Fruit fly (Drosophila melanogaster) whole organism, embryonic: ENCODE data around the gene Nup358.

Experiments used
- Abd-B ChIP-seq: fragments of 200-800 bp; sonication (Bioruptor generic); optimal IDR thresholded peaks from 2 replicates; lab custom pipeline; 2018; ENCODE audit warnings: missing biosample characterization, mild to moderate bottlenecking, missing genetic modification characterization, moderate library complexity
- B-H1 ChIP-seq: fragments of 200-800 bp; sonication (Bioruptor generic); IDR thresholded peaks from 3 replicates; pipeline ENCODE4 v1.3.6; 2022; ENCODE audit warnings: missing biosample characterization, missing genetic modification characterization
- CG10209 ChIP-seq: fragments of 200-800 bp; sonication (Bioruptor generic); optimal IDR thresholded peaks from 3 replicates; lab custom pipeline; 2017; ENCODE audit warnings: missing biosample characterization, mild to moderate bottlenecking, missing genetic modification characterization, missing genetic modification reagents
- CG11695 ChIP-seq: fragments of 200-800 bp; sonication (Bioruptor generic); IDR thresholded peaks from 3 replicates; pipeline ENCODE4 v1.3.6; 2022; ENCODE audit warnings: missing biosample characterization, missing genetic modification characterization
- CG12071 ChIP-seq: fragments of 200-800 bp; sonication (Bioruptor generic); optimal IDR thresholded peaks from 3 replicates; lab custom pipeline; 2018; ENCODE audit warnings: missing biosample characterization, mild to moderate bottlenecking, missing genetic modification characterization
- CG12299 ChIP-seq: fragments of 200-800 bp; sonication (Bioruptor generic); optimal IDR thresholded peaks from 2 replicates; lab custom pipeline; 2018; ENCODE audit warnings: missing biosample characterization, mild to moderate bottlenecking, missing genetic modification characterization
- CG12391 ChIP-seq: fragments of 200-800 bp; sonication (Bioruptor generic); optimal IDR thresholded peaks from 3 replicates; lab custom pipeline; 2018; ENCODE audit warnings: missing biosample characterization, mild to moderate bottlenecking, missing genetic modification characterization, moderate library complexity
- CG1792 ChIP-seq: fragments of 200-800 bp; sonication (Bioruptor generic); optimal IDR thresholded peaks from 2 replicates; lab custom pipeline; 2016; ENCODE audit warnings: missing biosample characterization, missing genetic modification characterization
- CG2116 ChIP-seq: fragments of 200-800 bp; sonication (Bioruptor generic); optimal IDR thresholded peaks from 3 replicates; lab custom pipeline; 2018; ENCODE audit warnings: missing biosample characterization, mild to moderate bottlenecking, missing genetic modification characterization
- CG2120 ChIP-seq: fragments of 200-800 bp; sonication (Bioruptor generic); optimal IDR thresholded peaks from 3 replicates; lab custom pipeline; 2016; ENCODE audit warnings: missing biosample characterization, missing genetic modification characterization
- CG30403 ChIP-seq: fragments of 200-800 bp; sonication (Bioruptor generic); optimal IDR thresholded peaks from 3 replicates; lab custom pipeline; 2016; ENCODE audit warnings: missing biosample characterization, missing genetic modification characterization
- CG3281 ChIP-seq: fragments of 200-800 bp; sonication (Bioruptor generic); optimal IDR thresholded peaks from 3 replicates; lab custom pipeline; 2017; ENCODE audit warnings: missing biosample characterization, mild to moderate bottlenecking, missing genetic modification characterization
- CG3838 ChIP-seq: fragments of 200-800 bp; sonication (Bioruptor generic); optimal IDR thresholded peaks from 3 replicates; lab custom pipeline; 2016; ENCODE audit warnings: missing biosample characterization, missing genetic modification characterization
- CG42726 ChIP-seq: fragments of 200-800 bp; sonication (Bioruptor generic); IDR thresholded peaks from 2 replicates; pipeline ENCODE4 v1.3.6; 2022; ENCODE audit warnings: missing biosample characterization, missing genetic modification characterization; ENCODE audit not compliant: partially characterized antibody
- CG4820 ChIP-seq: fragments of 200-800 bp; sonication (Bioruptor generic); optimal IDR thresholded peaks from 3 replicates; lab custom pipeline; 2016; ENCODE audit warnings: missing biosample characterization, missing genetic modification characterization
- CG5953 ChIP-seq: fragments of 200-800 bp; sonication (Bioruptor generic); IDR thresholded peaks from 2 replicates; pipeline ENCODE4 v1.3.6; 2022; ENCODE audit warnings: missing biosample characterization, missing genetic modification characterization
- CG6254 ChIP-seq: fragments of 200-800 bp; sonication (Bioruptor generic); optimal IDR thresholded peaks from 3 replicates; lab custom pipeline; 2017; ENCODE audit warnings: mild to moderate bottlenecking, missing biosample characterization, missing genetic modification reagents, missing genetic modification characterization
- CG7745 ChIP-seq: fragments of 200-800 bp; sonication (Bioruptor generic); optimal IDR thresholded peaks from 2 replicates; lab custom pipeline; 2018; ENCODE audit warnings: missing biosample characterization, mild to moderate bottlenecking, missing genetic modification characterization, moderate library complexity
- CG7987 ChIP-seq: fragments of 200-800 bp; sonication (Bioruptor generic); optimal IDR thresholded peaks from 2 replicates; lab custom pipeline; 2018; ENCODE audit warnings: missing biosample characterization, mild to moderate bottlenecking, missing genetic modification characterization, moderate library complexity
- CG9215 ChIP-seq: fragments of 200-800 bp; sonication (Bioruptor generic); IDR thresholded peaks from 2 replicates; pipeline ENCODE4 v1.3.6; 2022; ENCODE audit warnings: missing biosample characterization, missing genetic modification characterization
- CG9797 ChIP-seq: fragments of 200-800 bp; sonication (Bioruptor generic); optimal IDR thresholded peaks from 3 replicates; lab custom pipeline; 2018; ENCODE audit warnings: missing biosample characterization, mild to moderate bottlenecking, missing genetic modification characterization
- Dip3 ChIP-seq: fragments of 200-800 bp; sonication (Bioruptor generic); optimal IDR thresholded peaks from 3 replicates; lab custom pipeline; 2016; ENCODE audit warnings: missing biosample characterization, missing genetic modification characterization
- Elba2 ChIP-seq: fragments of 200-800 bp; sonication (Bioruptor generic); optimal IDR thresholded peaks from 3 replicates; lab custom pipeline; 2016; ENCODE audit warnings: missing biosample characterization, missing genetic modification characterization
- Fer3 ChIP-seq: fragments of 200-800 bp; sonication (Bioruptor generic); optimal IDR thresholded peaks from 2 replicates; lab custom pipeline; 2018; ENCODE audit warnings: missing biosample characterization, mild to moderate bottlenecking, missing genetic modification characterization, moderate library complexity
- Hr3 ChIP-seq: fragments of 200-800 bp; sonication (Bioruptor generic); optimal IDR thresholded peaks from 3 replicates; lab custom pipeline; 2016; ENCODE audit warnings: missing biosample characterization, missing genetic modification characterization
- MESR4 ChIP-seq: fragments of 200-800 bp; sonication (Bioruptor generic); optimal IDR thresholded peaks from 2 replicates; lab custom pipeline; 2018; ENCODE audit warnings: missing biosample characterization, mild to moderate bottlenecking, missing genetic modification characterization, moderate library complexity
- Mes4 ChIP-seq: fragments of 200-800 bp; sonication (Bioruptor generic); optimal IDR thresholded peaks from 2 replicates; lab custom pipeline; 2016; ENCODE audit warnings: missing biosample characterization, missing genetic modification characterization
- Ravus ChIP-seq: fragments of 200-800 bp; sonication (Bioruptor generic); IDR thresholded peaks from 2 replicates; pipeline ENCODE4 v1.3.6; 2022; ENCODE audit warnings: missing biosample characterization, missing genetic modification characterization
- Rx ChIP-seq: fragments of 200-800 bp; sonication (Bioruptor generic); IDR thresholded peaks from 2 replicates; pipeline ENCODE4 v1.3.6; 2022; ENCODE audit warnings: missing biosample characterization, missing genetic modification characterization
- Taf1 ChIP-seq: fragments of 200-800 bp; sonication (Bioruptor generic); IDR thresholded peaks from 2 replicates; pipeline ENCODE4 v1.3.6; 2022; ENCODE audit warnings: missing biosample characterization, missing genetic modification characterization
- Trl ChIP-seq, 3 experiments: fragments of >200 bp in 2 of 3; fragments of 200-800 bp in 1 of 3; sonication (Bioruptor generic) in 1 of 3; optimal IDR thresholded peaks; 2 replicates in 1 of 3; 3 replicates in 2 of 3; lab custom pipeline; 2016 to 2017; ENCODE audit warnings: missing biosample characterization in 1 of 3, missing genetic modification characterization in 1 of 3
- Usf ChIP-seq: fragments of 200-800 bp; sonication (Bioruptor generic); optimal IDR thresholded peaks from 2 replicates; lab custom pipeline; 2017; ENCODE audit warnings: missing genotype, missing biosample characterization, missing genetic modification characterization
- cas ChIP-seq: fragments of 200-800 bp; sonication (Bioruptor generic); IDR thresholded peaks from 2 replicates; pipeline ENCODE4 v1.3.6; 2022; ENCODE audit warnings: missing biosample characterization, missing genetic modification characterization
- cato ChIP-seq: fragments of 200-800 bp; sonication (Bioruptor generic); optimal IDR thresholded peaks from 2 replicates; lab custom pipeline; 2016; ENCODE audit warnings: missing biosample characterization, missing genetic modification characterization, borderline replicate concordance
- ci ChIP-seq: fragments of 200-800 bp; sonication (Bioruptor generic); IDR thresholded peaks from 3 replicates; pipeline ENCODE4 v1.3.6; 2022; ENCODE audit warnings: missing biosample characterization, missing genetic modification characterization
- dm ChIP-seq: fragments of 200-800 bp; sonication (Bioruptor generic); optimal IDR thresholded peaks from 3 replicates; lab custom pipeline; 2016; ENCODE audit warnings: missing biosample characterization, missing genetic modification characterization
- dmrt11E ChIP-seq: fragments of 200-800 bp; sonication (Bioruptor generic); optimal IDR thresholded peaks from 3 replicates; lab custom pipeline; 2018; ENCODE audit warnings: missing biosample characterization, mild to moderate bottlenecking, missing genetic modification characterization, moderate library complexity
- fd96Cb ChIP-seq: fragments of 200-800 bp; sonication (Bioruptor generic); optimal IDR thresholded peaks from 2 replicates; lab custom pipeline; 2018; ENCODE audit warnings: missing biosample characterization, mild to moderate bottlenecking, missing genetic modification characterization, moderate library complexity
- ftz-f1 ChIP-seq: fragments of 200-800 bp; sonication (Bioruptor generic); optimal IDR thresholded peaks from 2 replicates; lab custom pipeline; 2016; ENCODE audit warnings: missing biosample characterization, missing genetic modification characterization
- grau ChIP-seq: fragments of 200-800 bp; optimal IDR thresholded peaks from 3 replicates; lab custom pipeline; 2019; ENCODE audit warnings: missing biosample characterization, mild to moderate bottlenecking, missing genetic modification characterization, moderate library complexity
- jumu ChIP-seq: fragments of 200-800 bp; sonication (Bioruptor generic); optimal IDR thresholded peaks from 3 replicates; lab custom pipeline; 2016; ENCODE audit warnings: missing biosample characterization, missing genetic modification characterization
- lmd ChIP-seq: fragments of 200-800 bp; sonication (Bioruptor generic); IDR thresholded peaks from 2 replicates; pipeline ENCODE4 v1.3.6; 2022; ENCODE audit warnings: missing biosample characterization, missing genetic modification characterization
- mam ChIP-seq: fragments of 200-800 bp; sonication (Bioruptor generic); optimal IDR thresholded peaks from 3 replicates; lab custom pipeline; 2016; ENCODE audit warnings: missing biosample characterization, missing genetic modification characterization
- org-1 ChIP-seq: fragments of 200-800 bp; sonication (Bioruptor generic); optimal IDR thresholded peaks from 2 replicates; lab custom pipeline; 2017; ENCODE audit warnings: missing biosample characterization, missing genetic modification characterization
- prd ChIP-seq, 3 experiments: fragments of >200 bp in 2 of 3; fragments of 200-800 bp in 1 of 3; sonication (Bioruptor generic) in 1 of 3; optimal IDR thresholded peaks in 2 of 3; IDR thresholded peaks in 1 of 3; 2 replicates in 2 of 3; 3 replicates in 1 of 3; pipeline versions ENCODE4 v1.3.6 to Lab custom; 2017 to 2022; ENCODE audit warnings: missing biosample characterization in 1 of 3, missing genetic modification characterization in 1 of 3
- slbo ChIP-seq: fragments of 200-800 bp; sonication (Bioruptor generic); IDR thresholded peaks from 2 replicates; pipeline ENCODE4 v1.3.6; 2022; ENCODE audit warnings: missing biosample characterization, missing genetic modification characterization
- slou ChIP-seq: fragments of 200-800 bp; sonication (Bioruptor generic); optimal IDR thresholded peaks from 3 replicates; lab custom pipeline; 2016; ENCODE audit warnings: missing biosample characterization, missing genetic modification characterization
- ssp ChIP-seq: fragments of 200-800 bp; sonication (Bioruptor generic); IDR thresholded peaks from 2 replicates; pipeline ENCODE4 v1.3.6; 2022; ENCODE audit warnings: missing biosample characterization, missing genetic modification characterization
- trem ChIP-seq: fragments of 200-800 bp; optimal IDR thresholded peaks from 3 replicates; lab custom pipeline; 2019; ENCODE audit warnings: missing biosample characterization, mild to moderate bottlenecking, missing genetic modification characterization, moderate library complexity
- vvl ChIP-seq: fragments of 200-800 bp; sonication (Bioruptor generic); IDR thresholded peaks from 2 replicates; pipeline ENCODE4 v1.3.6; 2022; ENCODE audit warnings: missing biosample characterization, missing genetic modification characterization

Nup358 gene

dm6 chr3R:25262322-25262761 is 13.2 kb downstream of the Nup358 start, which contains the start of the genes Kdsr and CG11858 (continued):
- TF ChIP-seq grau (tag; lab: Kevin White, UChicago), result peak; percentile 73
- peak; percentile 49 for TF ChIP-seq CG12299
- peak; percentile 42 for TF ChIP-seq CG3838 (GFP tag; lab: Kevin White, UChicago)
- peak; percentile 35; the same call in 1 of the 2 replicates for TF ChIP-seq CG5953 (GFP tag; lab: Robert Waterston, UW)
- TF ChIP-seq dmrt11E (tag; lab: Kevin White, UChicago), result peak; percentile 52
- TF ChIP-seq ci, result peak; percentile 47
- TF ChIP-seq slbo (GFP tag; lab: Robert Waterston, UW), result peak; percentile 81
- peak; percentile 76 for TF ChIP-seq CG9797 (GFP tag; lab: Kevin White, UChicago)
- peak; percentile 52; the same call in 1 of the 2 replicates for TF ChIP-seq cas (GFP tag; lab: Robert Waterston, UW)
- no peak for TF ChIP-seq Usf (GFP tag; lab: Kevin White, UChicago)
- no peak for TF ChIP-seq CG11695
- no peak for TF ChIP-seq org-1 (GFP tag; lab: Kevin White, UChicago)
- TF ChIP-seq CG42726 (GFP tag; lab: Robert Waterston, UW), result no peak
- peak; percentile 23 for TF ChIP-seq CG4820 (GFP tag; lab: Kevin White, UChicago)
- peak; percentile 63 for TF ChIP-seq Hr3
- TF ChIP-seq CG10209 (GFP tag; lab: Kevin White, UChicago), result peak; percentile 38
- peak; percentile 40 for TF ChIP-seq CG1792 (GFP tag; lab: Kevin White, UChicago)
- TF ChIP-seq MESR4 (GFP tag; lab: Kevin White, UChicago), result peak; percentile 43
- peak; percentile 44 for TF ChIP-seq jumu (GFP tag; lab: Kevin White, UChicago)
- peak; percentile 43; the same call in 2 of the 3 replicates for TF ChIP-seq B-H1 (GFP tag; lab: Robert Waterston, UW)
- no peak for TF ChIP-seq CG6254
- peak; percentile 49 for TF ChIP-seq CG3281
- TF ChIP-seq fd96Cb (tag; lab: Kevin White, UChicago), result peak; percentile 45
- no peak for TF ChIP-seq Mes4 (GFP tag; lab: Kevin White, UChicago)
- peak; percentile 25 for TF ChIP-seq ftz-f1 (GFP tag; lab: Kevin White, UChicago)
- no peak for TF ChIP-seq cato (GFP tag; lab: Kevin White, UChicago)
- peak; percentile 79 for TF ChIP-seq CG12391 (tag; lab: Kevin White, UChicago)
- no peak for TF ChIP-seq Elba2 (GFP tag; lab: Kevin White, UChicago)
- TF ChIP-seq CG2116 (GFP tag; lab: Kevin White, UChicago), result peak; percentile 63
- TF ChIP-seq Abd-B, result no peak
- TF ChIP-seq CG9215, result peak; percentile 59
- peak; percentile 82 for TF ChIP-seq CG2120 (GFP tag; lab: Kevin White, UChicago)
- peak; percentile 64 for TF ChIP-seq lmd
- TF ChIP-seq CG30403 (GFP tag; lab: Kevin White, UChicago), result peak; percentile 82
- peak; percentile 61 for TF ChIP-seq Fer3 (tag; lab: Kevin White, UChicago)
- TF ChIP-seq Taf1 (GFP tag; lab: Robert Waterston, UW), result peak; percentile 52
- TF ChIP-seq Dip3 (GFP tag; lab: Kevin White, UChicago), result peak; percentile 50
- peak; percentile 72 for TF ChIP-seq ssp (GFP tag; lab: Robert Waterston, UW)
- no peak for TF ChIP-seq Trl (optimal IDR thresholded peaks at IDR 0.05; lab: Kevin White, UChicago)
- peak; percentile 36 for TF ChIP-seq Trl (GFP tag; optimal IDR thresholded peaks at IDR 0.05; lab: Kevin White, UChicago)
- TF ChIP-seq Ravus, result peak; percentile 11; the same call in 1 of the 2 replicates
- TF ChIP-seq slou (GFP tag; lab: Kevin White, UChicago), result no peak
- peak; percentile 74 for TF ChIP-seq dm (GFP tag; lab: Kevin White, UChicago)
- TF ChIP-seq mam (GFP tag; lab: Kevin White, UChicago), result peak; percentile 48
- no peak for TF ChIP-seq prd (optimal IDR thresholded peaks at IDR 0.05; lab: Kevin White, UChicago)
- TF ChIP-seq prd (GFP tag; IDR thresholded peaks at IDR 0.05; lab: Robert Waterston, UW), result peak; percentile 85
- peak; percentile 48 for TF ChIP-seq CG7987 (GFP tag; lab: Kevin White, UChicago)
- TF ChIP-seq CG12071, result no peak
- no peak for TF ChIP-seq CG7745 (tag; lab: Kevin White, UChicago)
- TF ChIP-seq vvl (GFP tag; lab: Robert Waterston, UW), result peak; percentile 91
- TF ChIP-seq Rx (GFP tag; lab: Robert Waterston, UW), result peak; percentile 50
- peak; percentile 38 for TF ChIP-seq trem (tag; lab: Kevin White, UChicago)
